Worm (Caenorhabditis elegans): ENCODE results near the gene slcr-46.3.

The slcr-46.3 gene

DNA sequence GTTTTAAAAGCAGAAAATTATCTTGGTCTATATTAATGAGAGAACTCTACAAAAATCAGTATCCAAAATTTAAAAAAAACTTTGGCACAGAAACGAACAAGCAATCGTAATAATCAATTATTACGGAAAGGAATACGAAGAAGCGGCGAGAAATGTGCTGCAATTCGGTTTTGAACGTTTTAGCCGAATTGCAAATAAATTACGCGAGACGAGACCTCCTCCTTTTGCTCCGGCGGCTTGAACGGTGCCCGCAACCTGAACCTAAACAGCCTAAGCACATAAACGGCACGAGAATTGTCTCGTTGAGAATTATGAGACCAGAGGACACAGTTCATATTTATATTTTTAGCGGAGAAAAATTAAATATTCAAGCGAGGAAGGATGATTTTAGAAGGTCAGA, 34.5 kb downstream of the slcr-46.3 start (continued):
- TF ChIP-seq C17E4.6 (GFP tag; IDR thresholded peaks at IDR 0.05), result peak; percentile 28; the same call in 1 of the 2 replicates
- 0 out of 2 replicates have a peak, but pooled peaks have one; percentile 37 for TF ChIP-seq ztf-25 (GFP tag; IDR thresholded peaks at IDR 0.05)
- no peak for TF ChIP-seq hlh-12 (tag; optimal IDR thresholded peaks at IDR 0.05)
- TF ChIP-seq F39B2.1 (GFP tag; IDR thresholded peaks at IDR 0.05), result no peak
- no peak for TF ChIP-seq madf-10 (tag; optimal IDR thresholded peaks at IDR 0.05)
- TF ChIP-seq F52B5.7 (tag; optimal IDR thresholded peaks at IDR 0.05), result peak; percentile 57
- TF ChIP-seq hsf-1 (GFP tag; IDR thresholded peaks at IDR 0.05), result peak; percentile 44; the same call in 1 of the 2 replicates
- TF ChIP-seq C06A6.2 (GFP tag; conservative IDR thresholded peaks at IDR 0.05), result no peak
- no peak for TF ChIP-seq mcd-1 (GFP tag; IDR thresholded peaks at IDR 0.05)
- TF ChIP-seq unc-62 (GFP tag; optimal IDR thresholded peaks at IDR 0.05), result no peak
- TF ChIP-seq aptf-3 (GFP tag; IDR thresholded peaks at IDR 0.05), result no peak
- peak; percentile 24; the same call in 1 of the 2 replicates for TF ChIP-seq hmg-1.2 (GFP tag; IDR thresholded peaks at IDR 0.05)
- no peak for TF ChIP-seq F33H1.4 (GFP tag; IDR thresholded peaks at IDR 0.05)
- TF ChIP-seq pbrm-1 (GFP tag; IDR thresholded peaks at IDR 0.05), result 0 out of 2 replicates have a peak, but pooled peaks have one; percentile 28
- TF ChIP-seq madf-6 (GFP tag; IDR thresholded peaks at IDR 0.05), result peak; percentile 67
- peak; percentile 45 for TF ChIP-seq F49E8.2 (tag; optimal IDR thresholded peaks at IDR 0.05; ENCODE audit: insufficient read depth)
- no peak for TF ChIP-seq lsy-27 (tag; optimal IDR thresholded peaks at IDR 0.05; ENCODE audit: borderline replicate concordance, insufficient read depth)
- TF ChIP-seq dpff-1 (tag; optimal IDR thresholded peaks at IDR 0.05), result no peak

DNA sequence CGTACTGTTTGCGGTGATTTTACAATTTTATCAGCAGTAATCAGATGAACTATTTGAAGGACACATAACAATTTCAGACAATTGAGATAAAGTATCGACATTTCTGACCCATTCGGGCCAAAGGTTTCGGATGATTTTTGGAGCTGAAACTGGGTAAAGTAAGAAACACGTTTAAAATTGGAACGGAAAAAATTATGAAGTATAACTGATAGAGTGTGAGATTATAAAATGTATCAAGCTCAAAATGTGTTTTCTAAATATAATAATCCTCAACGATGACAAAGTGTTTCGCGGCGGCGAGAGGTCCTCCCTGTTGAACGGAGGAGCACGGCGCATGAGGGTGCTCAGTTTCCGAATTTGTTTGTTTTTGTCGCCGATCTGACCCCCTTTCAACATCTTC, 38.3 kb downstream of the slcr-46.3 start, which contains the start of gene ZK287.4:
TSS of gene ZK287.4 (minus strand) at position 101 of the 400 bp plus-strand sequence.
- TF ChIP-seq ztf-28 (GFP tag; IDR thresholded peaks at IDR 0.05), result no peak
- no peak for TF ChIP-seq tbx-9 (tag; optimal IDR thresholded peaks at IDR 0.05; ENCODE audit: borderline replicate concordance)
- TF ChIP-seq chd-7 (tag; optimal IDR thresholded peaks at IDR 0.05), result no peak
- no peak for TF ChIP-seq ceh-79 (tag; optimal IDR thresholded peaks at IDR 0.05)
- no peak for TF ChIP-seq ceh-91 (GFP tag; IDR thresholded peaks at IDR 0.05)
- TF ChIP-seq B0336.3 (GFP tag; IDR thresholded peaks at IDR 0.05), result no peak
- no peak for TF ChIP-seq xnd-1 (tag; optimal IDR thresholded peaks at IDR 0.05)
- no peak for TF ChIP-seq aptf-2 (GFP tag; conservative IDR thresholded peaks at IDR 0.05)
- TF ChIP-seq lin-35 (GFP tag; optimal IDR thresholded peaks at IDR 0.05), result no peak
- TF ChIP-seq dox-1 (GFP tag; IDR thresholded peaks at IDR 0.05), result no peak
- no peak for TF ChIP-seq zfh-2 (GFP tag; conservative IDR thresholded peaks at IDR 0.05)
- TF ChIP-seq ceh-40 (GFP tag; IDR thresholded peaks at IDR 0.05), result no peak
- TF ChIP-seq hlh-26 (GFP tag; conservative IDR thresholded peaks at IDR 0.05), result no peak

DNA sequence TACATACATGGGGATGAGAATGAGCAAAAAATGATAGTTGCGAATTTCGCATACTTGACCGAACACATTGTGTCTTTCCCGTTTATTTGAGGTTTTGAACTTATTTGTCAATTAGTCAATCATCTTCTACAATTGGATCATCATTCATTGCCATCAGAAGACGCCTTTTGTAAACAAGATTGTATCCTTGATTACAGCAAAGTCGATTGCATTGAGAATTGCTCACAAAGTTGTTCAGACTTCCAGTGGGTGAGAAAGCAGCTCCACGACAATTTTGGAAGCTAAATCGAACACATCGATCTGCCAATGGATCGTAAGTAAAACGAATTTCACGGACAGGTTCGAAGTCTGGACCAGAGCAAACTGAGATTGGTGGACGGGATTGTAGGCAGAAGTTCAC, 43.6 kb downstream of the slcr-46.3 start:
- TF ChIP-seq K12H6.12 (tag; optimal IDR thresholded peaks at IDR 0.05), result no peak
- TF ChIP-seq nhr-27 (tag; optimal IDR thresholded peaks at IDR 0.05), result no peak
- no peak for TF ChIP-seq cebp-2 (GFP tag; IDR thresholded peaks at IDR 0.05)
- TF ChIP-seq xnd-1 (tag; optimal IDR thresholded peaks at IDR 0.05), result no peak
- TF ChIP-seq snpc-1.1 (tag; optimal IDR thresholded peaks at IDR 0.05; ENCODE audit: insufficient read depth), result no peak
- TF ChIP-seq lsl-1 (GFP tag; optimal IDR thresholded peaks at IDR 0.05), result no peak
- TF ChIP-seq mcd-1 (GFP tag; IDR thresholded peaks at IDR 0.05), result no peak
- no peak for TF ChIP-seq nhr-120 (GFP tag; IDR thresholded peaks at IDR 0.05)
- no peak for TF ChIP-seq lsy-27 (tag; optimal IDR thresholded peaks at IDR 0.05; ENCODE audit: borderline replicate concordance, insufficient read depth)
- no peak for TF ChIP-seq bed-2 (GFP tag; IDR thresholded peaks at IDR 0.05)
